Worm (Caenorhabditis elegans) whole organism, L3 larva: Measurements from ENCODE around the gene Y57A10B.7.

Source experiments
- R02D3.7 ChIP-seq: fragments of 150-350 bp; optimal IDR thresholded peaks from 2 replicates; lab custom pipeline; 2014; ENCODE audit warnings: missing biosample characterization, missing genetic modification characterization
- ZK546.5 ChIP-seq: sonication (generic microtip); optimal IDR thresholded peaks from 2 replicates; lab custom pipeline; 2017; ENCODE audit warnings: missing biosample characterization, missing genetic modification characterization
- aly-2 ChIP-seq: fragments of 150-350 bp; optimal IDR thresholded peaks from 2 replicates; lab custom pipeline; 2014; ENCODE audit warnings: missing biosample characterization, missing genetic modification characterization
- ama-1 ChIP-seq: fragments of 150-350 bp; optimal IDR thresholded peaks from 2 replicates; lab custom pipeline; 2018
- ceh-28 ChIP-seq: fragments of 150-350 bp; optimal IDR thresholded peaks from 2 replicates; lab custom pipeline; 2014; ENCODE audit warnings: missing biosample characterization, missing genetic modification reagents, missing genetic modification characterization
- ceh-82 ChIP-seq: fragments of 150-350 bp; optimal IDR thresholded peaks from 2 replicates; lab custom pipeline; 2014; ENCODE audit warnings: missing biosample characterization, missing genetic modification characterization
- ceh-9 ChIP-seq: sonication (generic microtip); optimal IDR thresholded peaks from 2 replicates; lab custom pipeline; 2018; ENCODE audit warnings: missing biosample characterization, missing genetic modification characterization
- daf-12 ChIP-seq: fragments of 150-350 bp; optimal IDR thresholded peaks from 2 replicates; lab custom pipeline; 2014; ENCODE audit warnings: missing biosample characterization, missing genetic modification reagents, missing genetic modification characterization
- egl-5 ChIP-seq: fragments of 150-350 bp; optimal IDR thresholded peaks from 2 replicates; lab custom pipeline; 2017; ENCODE audit warnings: missing biosample characterization, missing genetic modification reagents, missing genetic modification characterization, inconsistent platforms
- elt-2 ChIP-seq: sonication (generic microtip); optimal IDR thresholded peaks from 2 replicates; lab custom pipeline; 2016; ENCODE audit warnings: missing genetic modification reagents, mild to moderate bottlenecking, missing genetic modification characterization, missing compliant biosample characterization
- eor-1 ChIP-seq, 2 experiments: fragments of 150-350 bp; optimal IDR thresholded peaks; 2 replicates each; lab custom pipeline; 2014 to 2018; ENCODE audit warnings: missing biosample characterization in 2 of 2, missing genetic modification characterization in 2 of 2
- fkh-10 ChIP-seq: sonication (generic microtip); optimal IDR thresholded peaks from 2 replicates; lab custom pipeline; 2017; ENCODE audit warnings: missing biosample characterization, missing genetic modification reagents, missing genetic modification characterization
- fkh-2 ChIP-seq: fragments of 150-350 bp; optimal IDR thresholded peaks from 2 replicates; lab custom pipeline; 2014; ENCODE audit warnings: missing biosample characterization, missing genetic modification reagents, missing genetic modification characterization
- fos-1 ChIP-seq: fragments of 150-350 bp; optimal IDR thresholded peaks from 2 replicates; lab custom pipeline; 2014; ENCODE audit warnings: missing biosample characterization, missing genetic modification characterization
- hmg-11 ChIP-seq: sonication (generic microtip); optimal IDR thresholded peaks from 2 replicates; lab custom pipeline; 2016; ENCODE audit warnings: missing genetic modification characterization, missing compliant biosample characterization
- jun-1 ChIP-seq: fragments of 150-350 bp; optimal IDR thresholded peaks from 2 replicates; lab custom pipeline; 2014; ENCODE audit warnings: missing biosample characterization, missing genetic modification reagents, missing genetic modification characterization
- lin-39 ChIP-seq: fragments of 150-350 bp; optimal IDR thresholded peaks from 2 replicates; lab custom pipeline; 2018; ENCODE audit warnings: missing biosample characterization, missing genetic modification reagents, missing genetic modification characterization
- lsy-12 ChIP-seq: sonication (generic microtip); optimal IDR thresholded peaks from 2 replicates; lab custom pipeline; 2016; ENCODE audit warnings: mild to moderate bottlenecking, missing genetic modification characterization, missing compliant biosample characterization
- mdl-1 ChIP-seq: fragments of 150-350 bp; optimal IDR thresholded peaks from 2 replicates; lab custom pipeline; 2014; ENCODE audit warnings: missing biosample characterization, missing genetic modification characterization
- mml-1 ChIP-seq: fragments of 150-350 bp; sonication (generic microtip); optimal IDR thresholded peaks from 3 replicates; lab custom pipeline; 2014; ENCODE audit warnings: missing biosample characterization, missing genetic modification characterization
- nfya-1 ChIP-seq: sonication (generic microtip); optimal IDR thresholded peaks from 2 replicates; lab custom pipeline; 2017; ENCODE audit warnings: missing genetic modification characterization, mild to moderate bottlenecking, missing compliant biosample characterization, antibody characterized with exemption, moderate library complexity; ENCODE audit not compliant: insufficient read depth
- nhr-23 ChIP-seq: fragments of 150-350 bp; optimal IDR thresholded peaks from 2 replicates; lab custom pipeline; 2014; ENCODE audit warnings: missing biosample characterization, missing genetic modification reagents, missing genetic modification characterization
- nhr-25 ChIP-seq: sonication (generic microtip); optimal IDR thresholded peaks from 2 replicates; lab custom pipeline; 2017; ENCODE audit warnings: missing biosample characterization, missing genetic modification characterization
- nhr-43 ChIP-seq: sonication (generic microtip); optimal IDR thresholded peaks from 2 replicates; lab custom pipeline; 2016; ENCODE audit warnings: mild to moderate bottlenecking, missing genetic modification characterization, missing compliant biosample characterization; ENCODE audit not compliant: poor library complexity, severe bottlenecking
- nhr-67 ChIP-seq: fragments of 150-350 bp; optimal IDR thresholded peaks from 2 replicates; lab custom pipeline; 2014; ENCODE audit warnings: missing biosample characterization, missing genetic modification characterization
- nhr-76 ChIP-seq: fragments of 150-350 bp; sonication (generic microtip); optimal IDR thresholded peaks from 5 replicates; lab custom pipeline; 2014; ENCODE audit warnings: missing biosample characterization, missing genetic modification characterization
- nhr-77 ChIP-seq: fragments of 150-350 bp; optimal IDR thresholded peaks from 2 replicates; lab custom pipeline; 2014; ENCODE audit warnings: missing biosample characterization, missing genetic modification characterization
- pha-4 ChIP-seq: fragments of 150-350 bp; optimal IDR thresholded peaks from 2 replicates; lab custom pipeline; 2014; ENCODE audit warnings: missing biosample characterization, missing genetic modification reagents, missing genetic modification characterization
- pqm-1 ChIP-seq: fragments of 150-350 bp; optimal IDR thresholded peaks from 2 replicates; lab custom pipeline; 2017; ENCODE audit warnings: missing biosample characterization, missing genetic modification characterization, inconsistent platforms
- sea-2 ChIP-seq: fragments of 150-350 bp; sonication (generic microtip); optimal IDR thresholded peaks from 4 replicates; lab custom pipeline; 2014; ENCODE audit warnings: missing biosample characterization, missing genetic modification reagents, missing genetic modification characterization
- skn-1 ChIP-seq: fragments of 150-350 bp; optimal IDR thresholded peaks from 2 replicates; lab custom pipeline; 2014; ENCODE audit warnings: missing biosample characterization, missing genetic modification characterization
- tbx-2 ChIP-seq: sonication (generic microtip); optimal IDR thresholded peaks from 2 replicates; lab custom pipeline; 2016; ENCODE audit warnings: mild to moderate bottlenecking, missing genetic modification characterization, missing compliant biosample characterization
- unc-62 ChIP-seq: fragments of 150-350 bp; sonication (generic microtip); optimal IDR thresholded peaks from 4 replicates; lab custom pipeline; 2014; ENCODE audit warnings: missing biosample characterization, missing genetic modification reagents, missing genetic modification characterization
- ztf-4 ChIP-seq: fragments of 150-350 bp; optimal IDR thresholded peaks from 2 replicates; lab custom pipeline; 2014; ENCODE audit warnings: missing biosample characterization, missing genetic modification characterization

The Y57A10B.7 gene

DNA sequence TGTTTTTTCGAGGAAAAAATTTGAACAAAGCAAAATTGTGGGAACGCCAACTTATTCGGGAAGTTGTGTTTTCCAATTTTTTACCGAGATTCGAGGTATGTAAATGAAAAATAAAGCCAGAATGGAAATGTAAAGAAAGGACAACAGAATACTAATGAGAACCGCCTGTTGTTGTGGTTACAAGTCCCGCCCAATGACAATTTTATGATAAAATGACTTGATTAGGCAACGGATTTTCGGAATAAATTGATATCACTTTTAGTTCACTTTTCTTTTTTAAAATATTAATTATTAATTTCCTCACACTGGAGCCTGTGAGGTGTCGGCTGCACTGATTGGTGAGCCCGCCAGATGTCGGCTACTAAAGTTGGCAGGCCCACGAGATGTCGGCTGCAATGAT lies 38.8 kb upstream of the Y57A10B.7 start, which contains the start of gene dct-12:
TSS of gene dct-12 (minus strand) at position 101 of the 400 bp plus-strand sequence.
- TF ChIP-seq daf-12 (tag; lab: Kevin White, UChicago) (no peak), egl-5 (tag; lab: Kevin White, UChicago) (no peak), nhr-23 (tag; lab: Kevin White, UChicago) (no peak), nhr-67 (tag; lab: Kevin White, UChicago) (no peak)

DNA sequence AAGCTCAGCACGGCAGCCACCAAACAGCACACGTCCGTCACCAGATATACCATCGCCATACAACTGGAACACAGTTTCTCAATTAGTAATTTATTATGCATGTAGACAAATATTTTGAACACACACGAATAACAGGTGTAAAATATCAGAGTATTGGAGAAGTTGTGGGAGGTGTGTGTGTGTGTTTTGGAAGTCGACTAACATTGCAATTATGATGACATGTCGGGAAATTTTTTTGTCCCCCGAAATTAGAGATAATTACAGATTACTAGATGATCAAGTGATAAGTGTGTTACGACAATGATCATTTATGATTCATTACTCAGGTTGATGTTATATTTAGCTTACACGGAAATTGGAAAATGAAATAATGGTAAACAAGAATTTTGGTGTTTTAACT lies 36.2 kb upstream of the Y57A10B.7 start, which contains the start of gene Y57A10C.8:
TSS of gene Y57A10C.8 (minus strand) at position 101 of the 400 bp plus-strand sequence.
- no peak for TF ChIP-seq elt-2
- no peak for TF ChIP-seq pqm-1
- TF ChIP-seq sea-2 = no peak
- no peak for TF ChIP-seq fos-1 (tag; lab: Kevin White, UChicago)
- no peak for TF ChIP-seq skn-1 (tag; lab: Kevin White, UChicago)
- no peak for TF ChIP-seq nhr-77 (tag; lab: Kevin White, UChicago)
- no peak for TF ChIP-seq nhr-76 (tag; lab: Kevin White, UChicago)
- TF ChIP-seq R02D3.7 (tag; lab: Kevin White, UChicago) = no peak
- TF ChIP-seq eor-1 (tag; optimal IDR thresholded peaks at IDR 0.05; lab: Kevin White, UChicago) = no peak

DNA sequence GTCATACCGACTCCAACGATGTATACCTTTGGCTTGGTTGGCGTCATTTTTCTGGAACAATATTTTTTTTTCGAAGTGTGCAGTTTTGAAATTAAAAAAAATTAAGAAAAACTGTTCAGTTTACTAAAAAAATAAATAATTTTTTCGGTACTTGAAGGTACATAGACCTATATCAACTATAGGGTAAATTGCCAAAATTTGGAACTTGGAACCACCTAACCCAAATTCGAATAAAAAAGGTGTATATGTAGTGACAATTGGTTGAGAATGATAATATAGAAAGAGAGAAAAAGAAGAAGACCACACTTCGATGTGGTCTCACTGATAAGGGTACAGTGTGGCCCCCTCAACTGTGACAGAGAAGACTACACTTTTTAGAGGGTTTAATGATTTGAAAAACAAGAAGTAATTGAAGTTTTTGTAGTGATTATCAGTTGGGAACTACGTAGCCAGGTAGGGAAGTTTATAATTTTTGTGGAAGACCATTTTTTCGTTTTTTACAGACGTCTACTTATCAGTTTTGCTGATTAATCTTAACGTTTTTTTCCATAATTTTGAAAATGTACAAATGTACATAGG lies 32.1 kb upstream of the Y57A10B.7 start, which contains the start of gene daf-22:
TSS of gene daf-22 (minus strand) at position 51 of the 579 bp plus-strand sequence.
- TF ChIP-seq unc-62 (GFP tag; lab: Kevin White, UChicago) = no peak
- peak; percentile 49 for TF ChIP-seq jun-1 (tag; lab: Kevin White, UChicago)
- TF ChIP-seq nhr-25 (tag; lab: Kevin White, UChicago) = no peak
- no peak for TF ChIP-seq eor-1 (tag; optimal IDR thresholded peaks at IDR 0.05; lab: Kevin White, UChicago)
- peak; percentile 93 for TF ChIP-seq pqm-1
- no peak for TF ChIP-seq fos-1 (tag; lab: Kevin White, UChicago)
- no peak for TF ChIP-seq nhr-67 (tag; lab: Kevin White, UChicago)
- no peak for TF ChIP-seq ztf-4 (tag; lab: Kevin White, UChicago)
- no peak for TF ChIP-seq ceh-82 (tag; lab: Kevin White, UChicago)
- no peak for TF ChIP-seq fkh-10 (GFP tag; lab: Kevin White, UChicago)
- TF ChIP-seq nhr-23 (tag; lab: Kevin White, UChicago) = no peak
- no peak for TF ChIP-seq R02D3.7 (tag; lab: Kevin White, UChicago)
- no peak for TF ChIP-seq ceh-9 (tag; lab: Kevin White, UChicago)
- TF ChIP-seq sea-2 = no peak
- TF ChIP-seq elt-2 = peak; percentile 98
- TF ChIP-seq skn-1 (tag; lab: Kevin White, UChicago) = no peak
- no peak for TF ChIP-seq mml-1 (tag; lab: Kevin White, UChicago)
- TF ChIP-seq mdl-1 = no peak
- no peak for TF ChIP-seq ama-1
- TF ChIP-seq fkh-2 (tag; lab: Kevin White, UChicago) = no peak
- peak; percentile 19 for TF ChIP-seq nfya-1 (tag; lab: Kevin White, UChicago)
- no peak for TF ChIP-seq ZK546.5 (tag; lab: Kevin White, UChicago)
- no peak for TF ChIP-seq daf-12 (tag; lab: Kevin White, UChicago)
- TF ChIP-seq tbx-2 (tag; lab: Kevin White, UChicago) = no peak
- TF ChIP-seq lin-39 = no peak
- TF ChIP-seq lsy-12 (tag; lab: Kevin White, UChicago) = no peak
- TF ChIP-seq aly-2 = no peak
- no peak for TF ChIP-seq nhr-77 (tag; lab: Kevin White, UChicago)
- TF ChIP-seq pha-4 (tag; lab: Kevin White, UChicago) = peak; percentile 37
- no peak for TF ChIP-seq nhr-43 (tag; lab: Kevin White, UChicago)
- TF ChIP-seq egl-5 (tag; lab: Kevin White, UChicago) = no peak

DNA sequence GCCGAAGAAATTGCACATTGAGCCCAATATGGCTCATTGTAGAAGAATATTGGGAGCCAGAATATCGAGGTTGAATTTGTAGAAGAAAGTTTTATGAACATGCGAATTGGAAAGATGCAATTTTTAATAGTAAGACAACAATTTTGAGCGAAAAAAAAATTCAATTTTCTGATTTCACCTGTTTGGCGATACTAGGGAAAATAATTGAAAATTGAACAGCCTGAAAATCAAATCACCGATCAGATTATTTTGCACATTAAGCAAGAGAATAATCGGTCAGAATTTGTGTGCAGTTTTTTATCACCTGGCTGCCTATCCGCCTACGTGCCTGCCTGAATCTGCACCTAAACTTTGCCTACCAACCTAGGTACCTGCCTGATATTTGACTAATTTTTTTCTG lies 26.9 kb upstream of the Y57A10B.7 start, which contains the start of gene sre-26:
TSS of gene sre-26 (minus strand) at position 101 of the 400 bp plus-strand sequence.
- TF ChIP-seq nhr-23 (tag; lab: Kevin White, UChicago) = no peak
- TF ChIP-seq pqm-1 = no peak
- TF ChIP-seq nfya-1 (tag; lab: Kevin White, UChicago) = no peak
- TF ChIP-seq ceh-82 (tag; lab: Kevin White, UChicago) = no peak
- no peak for TF ChIP-seq nhr-67 (tag; lab: Kevin White, UChicago)
- TF ChIP-seq ama-1 = no peak
- TF ChIP-seq eor-1 (tag; optimal IDR thresholded peaks at IDR 0.05; lab: Kevin White, UChicago) = no peak
- no peak for TF ChIP-seq fkh-10 (GFP tag; lab: Kevin White, UChicago)
- TF ChIP-seq hmg-11 (tag; lab: Kevin White, UChicago) = no peak
- no peak for TF ChIP-seq ceh-28 (tag; lab: Kevin White, UChicago)
- no peak for TF ChIP-seq jun-1 (tag; lab: Kevin White, UChicago)
